Fruit fly (Drosophila melanogaster) whole organism, embryonic: ENCODE results near the gene alien.

ENCODE experiments used
- Abd-B ChIP-seq: fragments of 200-800 bp; sonication (Bioruptor generic); optimal IDR thresholded peaks from 2 replicates; lab custom pipeline; 2018; ENCODE audit warnings: missing biosample characterization, mild to moderate bottlenecking, missing genetic modification characterization, moderate library complexity
- Awh ChIP-seq: fragments of 200-800 bp; sonication (Bioruptor generic); IDR thresholded peaks from 2 replicates; pipeline ENCODE4, ENCODE4 v1.3.6; 2022; ENCODE audit warnings: missing biosample characterization, missing genetic modification characterization
- Bdp1 ChIP-seq: fragments of 200-800 bp; sonication (Bioruptor generic); optimal IDR thresholded peaks from 3 replicates; lab custom pipeline; 2016; ENCODE audit warnings: missing biosample characterization, missing genetic modification characterization
- CG10543 ChIP-seq: fragments of 200-800 bp; sonication (Bioruptor generic); optimal IDR thresholded peaks from 3 replicates; lab custom pipeline; 2017; ENCODE audit warnings: missing biosample characterization, mild to moderate bottlenecking, missing genetic modification characterization, moderate library complexity
- CG10979 ChIP-seq: fragments of 200-800 bp; sonication (Bioruptor generic); optimal IDR thresholded peaks from 2 replicates; lab custom pipeline; 2018; ENCODE audit warnings: missing biosample characterization, mild to moderate bottlenecking, missing genetic modification characterization, moderate library complexity
- CG12769 ChIP-seq: fragments of 200-800 bp; sonication (Bioruptor generic); optimal IDR thresholded peaks from 2 replicates; lab custom pipeline; 2019; ENCODE audit warnings: missing biosample characterization, mild to moderate bottlenecking, missing genetic modification characterization, moderate library complexity
- CG13894 ChIP-seq: fragments of 200-800 bp; sonication (Bioruptor generic); optimal IDR thresholded peaks from 3 replicates; lab custom pipeline; 2018; ENCODE audit warnings: missing biosample characterization, mild to moderate bottlenecking, missing genetic modification characterization, moderate library complexity
- CG15269 ChIP-seq: fragments of 200-800 bp; sonication (Bioruptor generic); optimal IDR thresholded peaks from 2 replicates; lab custom pipeline; 2018; ENCODE audit warnings: missing biosample characterization, mild to moderate bottlenecking, missing genetic modification characterization, moderate library complexity
- CG15479 ChIP-seq: fragments of 200-800 bp; sonication (Bioruptor generic); optimal IDR thresholded peaks from 3 replicates; lab custom pipeline; 2019; ENCODE audit warnings: missing biosample characterization, mild to moderate bottlenecking, missing genetic modification characterization, moderate library complexity
- CG17612 ChIP-seq: fragments of 200-800 bp; sonication (Bioruptor generic); IDR thresholded peaks from 2 replicates; pipeline ENCODE4 v1.3.6; 2022; ENCODE audit warnings: missing biosample characterization, missing genetic modification characterization
- CG2678 ChIP-seq: fragments of 200-800 bp; sonication (Bioruptor generic); optimal IDR thresholded peaks from 3 replicates; lab custom pipeline; 2019; ENCODE audit warnings: missing biosample characterization, mild to moderate bottlenecking, missing genetic modification characterization, moderate library complexity
- CG2712 ChIP-seq: fragments of 200-800 bp; optimal IDR thresholded peaks from 3 replicates; lab custom pipeline; 2019; ENCODE audit warnings: missing biosample characterization, mild to moderate bottlenecking, missing genetic modification characterization, moderate library complexity
- CG30020 ChIP-seq: fragments of 200-800 bp; optimal IDR thresholded peaks from 2 replicates; lab custom pipeline; 2019; ENCODE audit warnings: missing biosample characterization, mild to moderate bottlenecking, missing genetic modification characterization, moderate library complexity
- CG34376 ChIP-seq: fragments of 200-800 bp; sonication (Bioruptor generic); optimal IDR thresholded peaks from 2 replicates; lab custom pipeline; 2018; ENCODE audit warnings: missing biosample characterization, mild to moderate bottlenecking, missing genetic modification characterization
- CG6689 ChIP-seq: fragments of 200-800 bp; sonication (Bioruptor generic); IDR thresholded peaks from 2 replicates; pipeline ENCODE4 v1.3.6; 2022; ENCODE audit warnings: missing biosample characterization, missing genetic modification characterization
- CG7271 ChIP-seq: fragments of 200-800 bp; sonication (Bioruptor generic); optimal IDR thresholded peaks from 2 replicates; lab custom pipeline; 2018; ENCODE audit warnings: missing biosample characterization, mild to moderate bottlenecking, missing genetic modification characterization, moderate library complexity
- CG7786 ChIP-seq: fragments of 200-800 bp; sonication (Bioruptor generic); optimal IDR thresholded peaks from 2 replicates; lab custom pipeline; 2016; ENCODE audit warnings: missing biosample characterization, missing genetic modification characterization
- CG8281 ChIP-seq: fragments of 200-800 bp; sonication (Bioruptor generic); optimal IDR thresholded peaks from 2 replicates; lab custom pipeline; 2018; ENCODE audit warnings: missing biosample characterization, mild to moderate bottlenecking, missing genetic modification characterization, moderate library complexity
- CG8359 ChIP-seq: fragments of 200-800 bp; sonication (Bioruptor generic); optimal IDR thresholded peaks from 2 replicates; lab custom pipeline; 2017; ENCODE audit warnings: missing biosample characterization, mild to moderate bottlenecking, missing genetic modification characterization, borderline replicate concordance
- CG9609 ChIP-seq: fragments of 200-800 bp; sonication (Bioruptor generic); optimal IDR thresholded peaks from 3 replicates; lab custom pipeline; 2016; ENCODE audit warnings: missing biosample characterization, missing genetic modification characterization
- CG9817 ChIP-seq: fragments of 200-800 bp; sonication (Bioruptor generic); optimal IDR thresholded peaks from 2 replicates; lab custom pipeline; 2018; ENCODE audit warnings: missing biosample characterization, mild to moderate bottlenecking, missing genetic modification characterization, moderate library complexity
- CG9932 ChIP-seq: fragments of 200-800 bp; sonication (Bioruptor generic); IDR thresholded peaks from 2 replicates; pipeline ENCODE4 v1.3.6; 2022; ENCODE audit warnings: missing biosample characterization, missing genetic modification characterization
- D19B ChIP-seq: fragments of 200-800 bp; sonication (Bioruptor generic); optimal IDR thresholded peaks from 2 replicates; lab custom pipeline; 2017; ENCODE audit warnings: missing biosample characterization, mild to moderate bottlenecking, missing genetic modification characterization
- Dref ChIP-seq: fragments of 200-800 bp; sonication (Bioruptor generic); IDR thresholded peaks from 2 replicates; pipeline ENCODE4 v1.3.6; 2022; ENCODE audit warnings: missing biosample characterization, missing genetic modification characterization
- Ets65A ChIP-seq: fragments of 200-800 bp; sonication (Bioruptor generic); peaks from one replicate; lab custom pipeline; 2016; ENCODE audit warnings: missing biosample characterization, missing genetic modification characterization
- H15 ChIP-seq: fragments of 200-800 bp; sonication (Bioruptor generic); IDR thresholded peaks from 3 replicates; pipeline ENCODE4 v1.3.6; 2022; ENCODE audit warnings: missing biosample characterization, missing genetic modification characterization
- HmgZ ChIP-seq: fragments of 200-800 bp; sonication (Bioruptor generic); optimal IDR thresholded peaks from 2 replicates; lab custom pipeline; 2018; ENCODE audit warnings: missing biosample characterization, mild to moderate bottlenecking, missing genetic modification characterization
- Nf-YC ChIP-seq: fragments of 200-800 bp; optimal IDR thresholded peaks from 3 replicates; lab custom pipeline; 2019; ENCODE audit warnings: missing biosample characterization, mild to moderate bottlenecking, missing genetic modification characterization, moderate library complexity
- Oli ChIP-seq: fragments of 200-800 bp; sonication (Bioruptor generic); optimal IDR thresholded peaks from 2 replicates; lab custom pipeline; 2018; ENCODE audit warnings: missing biosample characterization, mild to moderate bottlenecking, missing genetic modification characterization, moderate library complexity
- PHDP ChIP-seq: fragments of 200-800 bp; sonication (Bioruptor generic); optimal IDR thresholded peaks from 3 replicates; lab custom pipeline; 2018; ENCODE audit warnings: missing biosample characterization, mild to moderate bottlenecking, missing genetic modification characterization, moderate library complexity
- Pdp1 ChIP-seq, 2 experiments: fragments of 200-800 bp; sonication (Bioruptor generic); optimal IDR thresholded peaks; 3 replicates each; lab custom pipeline; 2016; ENCODE audit warnings: missing biosample characterization in 2 of 2, missing genetic modification characterization in 2 of 2, mild to moderate bottlenecking in 1 of 2, moderate library complexity in 1 of 2
- Rx ChIP-seq: fragments of 200-800 bp; sonication (Bioruptor generic); IDR thresholded peaks from 2 replicates; pipeline ENCODE4 v1.3.6; 2022; ENCODE audit warnings: missing biosample characterization, missing genetic modification characterization
- Ssrp ChIP-seq: fragments of 200-800 bp; sonication (Bioruptor generic); optimal IDR thresholded peaks from 2 replicates; lab custom pipeline; 2018; ENCODE audit warnings: missing biosample characterization, mild to moderate bottlenecking, missing genetic modification characterization, moderate library complexity
- TFAM ChIP-seq: fragments of 200-800 bp; sonication (Bioruptor generic); optimal IDR thresholded peaks from 2 replicates; lab custom pipeline; 2017; ENCODE audit warnings: missing biosample characterization, missing genetic modification characterization, inconsistent platforms
- ab ChIP-seq: fragments of 200-800 bp; sonication (Bioruptor generic); optimal IDR thresholded peaks from 2 replicates; lab custom pipeline; 2016; ENCODE audit warnings: missing biosample characterization, missing genetic modification characterization
- crol ChIP-seq: fragments of 200-800 bp; sonication (Bioruptor generic); IDR thresholded peaks from 2 replicates; pipeline ENCODE4 v1.3.6; 2022; ENCODE audit warnings: missing biosample characterization, missing genetic modification characterization
- dmrt11E ChIP-seq: fragments of 200-800 bp; sonication (Bioruptor generic); optimal IDR thresholded peaks from 3 replicates; lab custom pipeline; 2018; ENCODE audit warnings: missing biosample characterization, mild to moderate bottlenecking, missing genetic modification characterization, moderate library complexity
- exex ChIP-seq: fragments of 200-800 bp; sonication (Bioruptor generic); optimal IDR thresholded peaks from 4 replicates; lab custom pipeline; 2018; ENCODE audit warnings: missing biosample characterization, mild to moderate bottlenecking, missing genetic modification characterization, moderate library complexity
- fd3F ChIP-seq: fragments of 200-800 bp; sonication (Bioruptor generic); optimal IDR thresholded peaks from 2 replicates; lab custom pipeline; 2018; ENCODE audit warnings: missing biosample characterization, mild to moderate bottlenecking, missing genetic modification characterization, moderate library complexity
- grau ChIP-seq: fragments of 200-800 bp; optimal IDR thresholded peaks from 3 replicates; lab custom pipeline; 2019; ENCODE audit warnings: missing biosample characterization, mild to moderate bottlenecking, missing genetic modification characterization, moderate library complexity
- mirr ChIP-seq: fragments of 200-800 bp; sonication (Bioruptor generic); optimal IDR thresholded peaks from 3 replicates; lab custom pipeline; 2018; ENCODE audit warnings: missing biosample characterization, mild to moderate bottlenecking, missing genetic modification characterization
- row ChIP-seq: fragments of 200-800 bp; sonication (Bioruptor generic); IDR thresholded peaks from 3 replicates; pipeline ENCODE4 v1.3.6; 2022; ENCODE audit warnings: missing biosample characterization, missing genetic modification characterization
- sd ChIP-seq: fragments of 200-800 bp; sonication (Bioruptor generic); optimal IDR thresholded peaks from 3 replicates; lab custom pipeline; 2018; ENCODE audit warnings: missing biosample characterization, mild to moderate bottlenecking, missing genetic modification characterization, moderate library complexity
- sens ChIP-seq: fragments of 200-800 bp; sonication (Bioruptor generic); peaks from one replicate; lab custom pipeline; 2016; ENCODE audit warnings: missing biosample characterization, missing genetic modification characterization
- sim ChIP-seq: fragments of 200-800 bp; sonication (Bioruptor generic); IDR thresholded peaks from 2 replicates; pipeline ENCODE4 v1.3.6; 2022; ENCODE audit warnings: missing biosample characterization, missing genetic modification characterization
- sug ChIP-seq: fragments of 200-800 bp; optimal IDR thresholded peaks from 2 replicates; lab custom pipeline; 2019; ENCODE audit warnings: missing biosample characterization, mild to moderate bottlenecking, missing genetic modification characterization, moderate library complexity
- tgo ChIP-seq: fragments of 200-800 bp; sonication (Bioruptor generic); IDR thresholded peaks from 3 replicates; pipeline ENCODE4 v1.3.6; 2022; ENCODE audit warnings: missing biosample characterization, missing genetic modification characterization
- tup ChIP-seq: fragments of 200-800 bp; sonication (Bioruptor generic); optimal IDR thresholded peaks from 2 replicates; lab custom pipeline; 2016; ENCODE audit warnings: missing biosample characterization, mild to moderate bottlenecking, missing genetic modification characterization, moderate library complexity

Gene alien

DNA sequence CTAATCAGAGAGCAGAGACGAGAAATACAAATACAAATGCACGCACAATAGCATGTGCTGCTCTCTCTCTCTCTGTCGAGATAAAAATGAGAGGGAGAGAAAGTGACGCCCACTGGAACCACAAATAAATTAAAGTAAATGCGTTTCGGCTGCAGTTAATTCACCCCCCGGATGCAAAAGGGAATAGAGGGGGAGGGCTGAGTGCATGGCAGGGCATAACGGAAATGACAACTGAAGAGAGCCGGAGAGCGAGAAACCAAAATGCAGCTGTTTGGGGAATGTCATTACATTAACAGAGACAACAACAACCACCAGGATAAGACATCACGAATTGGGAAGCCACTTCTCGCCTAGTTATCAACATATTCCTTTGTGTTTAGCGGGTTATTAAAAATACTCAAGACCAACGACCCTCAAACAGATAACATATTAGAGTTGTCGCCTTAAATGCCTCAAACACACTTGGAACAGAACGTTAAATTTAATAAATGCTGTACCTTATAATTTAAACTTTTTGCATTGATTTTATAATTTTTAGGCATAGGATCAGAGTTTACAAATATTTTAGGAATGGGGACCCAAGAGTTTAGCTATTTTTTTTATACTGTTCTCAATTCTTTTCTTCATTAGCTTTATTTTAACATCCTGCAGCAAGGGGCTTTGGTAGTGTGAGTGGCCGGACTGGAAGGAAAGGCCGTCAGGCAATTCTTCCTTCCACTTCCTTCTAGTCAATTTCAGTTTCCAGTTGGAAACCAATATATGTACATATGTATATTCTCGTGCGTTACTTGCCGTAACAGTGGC lies 47.1 kb downstream of the alien start (continued):
- no peak for TF ChIP-seq Dref (GFP tag; lab: Robert Waterston, UW)
- TF ChIP-seq CG2712 (tag; lab: Kevin White, UChicago) = peak; percentile 11
- peak; percentile 29; the same call in 1 of the 2 replicates for TF ChIP-seq Awh (GFP tag; lab: Robert Waterston, UW)
- TF ChIP-seq CG12769 (tag; lab: Kevin White, UChicago) = no peak
- TF ChIP-seq HmgZ (tag; lab: Kevin White, UChicago) = no peak
- no peak for TF ChIP-seq CG8281
- no peak for TF ChIP-seq CG9932 (GFP tag; lab: Robert Waterston, UW)
- no peak for TF ChIP-seq CG17612
- TF ChIP-seq CG7786 (GFP tag; lab: Kevin White, UChicago) = no peak
- no peak for TF ChIP-seq H15 (GFP tag; lab: Robert Waterston, UW)
- peak; percentile 44 for TF ChIP-seq dmrt11E (tag; lab: Kevin White, UChicago)
- TF ChIP-seq sim (GFP tag; lab: Robert Waterston, UW) = no peak
- no peak for TF ChIP-seq TFAM (GFP tag; lab: Kevin White, UChicago)
- TF ChIP-seq Ets65A (GFP tag; lab: Kevin White, UChicago) = no peak
- no peak for TF ChIP-seq CG7271 (tag; lab: Kevin White, UChicago)
- TF ChIP-seq CG8359 (GFP tag; lab: Kevin White, UChicago) = no peak
- no peak for TF ChIP-seq CG30020 (tag; lab: Kevin White, UChicago)
- no peak for TF ChIP-seq Abd-B (GFP tag; lab: Kevin White, UChicago)
- TF ChIP-seq CG10979 (tag; lab: Kevin White, UChicago) = peak; percentile 16
- TF ChIP-seq CG9609 (GFP tag; lab: Kevin White, UChicago) = no peak
- no peak for TF ChIP-seq tup (GFP tag; lab: Kevin White, UChicago)
- no peak for TF ChIP-seq Ssrp (tag; lab: Kevin White, UChicago)
- peak; percentile 79 for TF ChIP-seq crol

DNA sequence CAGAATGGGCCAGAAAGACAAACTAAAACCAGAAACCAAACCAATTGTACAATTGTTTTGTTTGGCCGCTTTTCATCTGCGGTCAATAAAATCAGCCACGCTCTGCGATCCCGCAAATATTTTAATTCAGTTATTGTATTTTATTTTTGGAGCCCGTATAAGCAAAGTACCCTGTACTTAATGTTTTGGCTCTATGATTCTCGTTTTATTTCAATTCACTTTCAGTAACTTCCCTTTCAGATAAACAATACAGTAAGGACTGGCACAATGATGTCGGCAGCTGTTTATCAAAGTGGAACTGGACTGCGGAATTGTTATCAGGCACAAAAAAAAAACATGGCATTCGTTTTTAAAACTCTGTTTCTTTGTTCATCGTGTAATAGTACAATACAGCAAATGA lies 48.5 kb downstream of the alien start:
- no peak for TF ChIP-seq CG6689 (GFP tag; lab: Robert Waterston, UW)
- TF ChIP-seq row (GFP tag; lab: Robert Waterston, UW) = 0 out of 3 replicates have a peak, but pooled peaks have one; percentile 10
- peak; percentile 51 for TF ChIP-seq grau
- no peak for TF ChIP-seq Bdp1 (GFP tag; lab: Kevin White, UChicago)
- peak; percentile 57 for TF ChIP-seq sens (GFP tag; lab: Kevin White, UChicago)
- TF ChIP-seq CG15479 (GFP tag; lab: Kevin White, UChicago) = peak; percentile 21
- peak; percentile 2 for TF ChIP-seq D19B (GFP tag; lab: Kevin White, UChicago)
- no peak for TF ChIP-seq fd3F (GFP tag; lab: Kevin White, UChicago)

DNA sequence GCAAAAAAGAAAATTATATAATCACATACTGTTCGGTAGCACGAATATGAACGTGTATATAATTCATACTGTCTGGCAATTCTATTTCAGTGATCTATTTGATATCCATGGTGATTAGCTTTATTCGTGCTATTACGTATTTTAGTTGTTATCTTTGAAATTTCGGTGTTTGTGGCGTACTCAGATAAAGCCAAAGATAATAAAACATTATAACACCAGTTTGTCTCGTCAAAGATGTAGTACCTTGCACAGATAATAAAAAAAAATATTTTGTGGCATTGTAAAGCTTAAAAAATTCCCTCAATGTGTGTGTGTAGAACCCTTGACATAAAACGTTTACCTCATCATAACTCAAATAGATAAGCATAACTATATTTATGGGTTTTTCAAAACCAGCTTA lies 49.2 kb downstream of the alien start:
- TF ChIP-seq CG13894 (tag; lab: Kevin White, UChicago) = peak; percentile 58
- peak in 1 of 2 experiments; percentile 88 for TF ChIP-seq Pdp1 (GFP tag; optimal IDR thresholded peaks at IDR 0.05; lab: Kevin White, UChicago)
- no peak for TF ChIP-seq tgo (GFP tag; lab: Robert Waterston, UW)
- TF ChIP-seq sug (tag; lab: Kevin White, UChicago) = peak; percentile 16
- peak; percentile 50 for TF ChIP-seq exex (tag; lab: Kevin White, UChicago)
- peak; percentile 29 for TF ChIP-seq sd (tag; lab: Kevin White, UChicago)
- peak; percentile 0 for TF ChIP-seq CG34376
- TF ChIP-seq mirr = peak; percentile 35
- TF ChIP-seq CG10543 (GFP tag; lab: Kevin White, UChicago) = peak; percentile 38
- no peak for TF ChIP-seq ab (GFP tag; lab: Kevin White, UChicago)
- peak; percentile 5 for TF ChIP-seq CG15269 (tag; lab: Kevin White, UChicago)
- no peak for TF ChIP-seq CG9817 (tag; lab: Kevin White, UChicago)
- peak; percentile 25 for TF ChIP-seq Nf-YC (tag; lab: Kevin White, UChicago)
- no peak for TF ChIP-seq Rx (GFP tag; lab: Robert Waterston, UW)
- TF ChIP-seq Oli (tag; lab: Kevin White, UChicago) = no peak
- TF ChIP-seq CG2678 (tag; lab: Kevin White, UChicago) = peak; percentile 47
- peak; percentile 3 for TF ChIP-seq PHDP (tag; lab: Kevin White, UChicago)
